Fruit fly (Drosophila melanogaster): ENCODE results near the gene Ns3.
A peak's percentile ranks its signal among the peaks of the same experiment; 100 is the strongest.

The Ns3 gene

dm6 chrX:1464033-1464432 lies at the start of gene Ns3:
TSS of gene Ns3 (minus strand) at chrX:1464220.
- TF ChIP-seq CTCF (optimal IDR thresholded peaks at IDR 0.05) = peak; percentile 3 to 7
- TF ChIP-seq CG8478 (optimal IDR thresholded peaks at IDR 0.05) = no peak

dm6 chrX:1512753-1513226 lies 48.8 kb upstream of the Ns3 start, which contains the start of gene CG14795:
TSS of gene CG14795 (minus strand) at chrX:1512803.
- no peak for TF ChIP-seq CG8478 (optimal IDR thresholded peaks at IDR 0.05)
- TF ChIP-seq CTCF (optimal IDR thresholded peaks at IDR 0.05) = peak; percentile 67 to 70

dm6 chrX:1508241-1508823 lies 44.3 kb upstream of the Ns3 start:
- TF ChIP-seq CG8478 (optimal IDR thresholded peaks at IDR 0.05) (no peak), CTCF (optimal IDR thresholded peaks at IDR 0.05) (no peak)

- TF ChIP-seq CG8478 (optimal IDR thresholded peaks at IDR 0.05) (no peak), CTCF (optimal IDR thresholded peaks at IDR 0.05) (no peak)
Observed at dm6 chrX:1507751-1508150, 43.7 kb upstream of the Ns3 start, which contains the start of gene Nmdar2. TSS of gene Nmdar2 (minus strand) at chrX:1507809.

dm6 chrX:1482840-1483518 lies 19.0 kb upstream of the Ns3 start, which contains the start of the genes sta and inc:
TSS of gene sta (minus strand) at chrX:1483413.
TSS of gene inc (plus strand) at chrX:1483479.
- TF ChIP-seq CG8478 (optimal IDR thresholded peaks at IDR 0.05) (no peak), CTCF (optimal IDR thresholded peaks at IDR 0.05) (peak; percentile 23 to 47)

- no peak for TF ChIP-seq CTCF (optimal IDR thresholded peaks at IDR 0.05)
- no peak for TF ChIP-seq CG8478 (optimal IDR thresholded peaks at IDR 0.05)
Observed at dm6 chrX:1480426-1480825, 16.4 kb upstream of the Ns3 start.

dm6 chrX:1478276-1479122 lies 14.5 kb upstream of the Ns3 start, which contains the start of gene rush:
TSS of gene rush (plus strand) at chrX:1478552.
- no peak for TF ChIP-seq CTCF (optimal IDR thresholded peaks at IDR 0.05)
- no peak for TF ChIP-seq CG8478 (optimal IDR thresholded peaks at IDR 0.05)

dm6 chrX:1476848-1477247 lies 12.8 kb upstream of the Ns3 start, which contains the start of the genes Rab27 and mei-38:
TSS of gene Rab27 (minus strand) at chrX:1476974.
TSS of gene mei-38 (plus strand) at chrX:1477063.
- TF ChIP-seq CTCF (optimal IDR thresholded peaks at IDR 0.05) (peak in 1 of 2 experiments; percentile 6), CG8478 (optimal IDR thresholded peaks at IDR 0.05) (no peak)

- TF ChIP-seq CTCF (optimal IDR thresholded peaks at IDR 0.05) (no peak), CG8478 (optimal IDR thresholded peaks at IDR 0.05) (no peak)
Observed at dm6 chrX:1476436-1476835, 12.4 kb upstream of the Ns3 start.

- TF ChIP-seq CG8478 (optimal IDR thresholded peaks at IDR 0.05) = no peak
- TF ChIP-seq CTCF (optimal IDR thresholded peaks at IDR 0.05) = no peak
Observed at dm6 chrX:1472222-1472621, 8.2 kb upstream of the Ns3 start, which contains the start of gene CG14780. TSS of gene CG14780 (plus strand) at chrX:1472522.

dm6 chrX:1470562-1470961 lies 6.5 kb upstream of the Ns3 start, which contains the start of gene pck:
TSS of gene pck (plus strand) at chrX:1470666.
- TF ChIP-seq CG8478 (optimal IDR thresholded peaks at IDR 0.05) = no peak
- TF ChIP-seq CTCF (optimal IDR thresholded peaks at IDR 0.05) = no peak

dm6 chrX:1469717-1470116 lies 5.7 kb upstream of the Ns3 start, which contains the start of gene CG32808:
TSS of gene CG32808 (minus strand) at chrX:1469817.
- TF ChIP-seq CG8478 (optimal IDR thresholded peaks at IDR 0.05) = no peak
- no peak for TF ChIP-seq CTCF (optimal IDR thresholded peaks at IDR 0.05)

dm6 chrX:1467382-1467592 lies 3.3 kb upstream of the Ns3 start, which contains the start of gene CG14778:
TSS of gene CG14778 (plus strand) at chrX:1467493.
- TF ChIP-seq CG8478 (optimal IDR thresholded peaks at IDR 0.05) (no peak), CTCF (optimal IDR thresholded peaks at IDR 0.05) (no peak)

- TF ChIP-seq CTCF (optimal IDR thresholded peaks at IDR 0.05) (no peak), CG8478 (optimal IDR thresholded peaks at IDR 0.05) (no peak)
Observed at dm6 chrX:1466505-1467381, 2.7 kb upstream of the Ns3 start.

All from S2 (cell line).